Fruit fly (Drosophila melanogaster) whole organism, wandering third instar larva: Measurements from ENCODE around the gene Ada2a.

ENCODE experiments used
- Hr78 ChIP-seq: fragments of >200 bp; optimal IDR thresholded peaks from 2 replicates; lab custom pipeline; 2017; ENCODE audit warnings: missing biosample characterization, missing genetic modification characterization
- Jra ChIP-seq: sonication (Bioruptor generic); optimal IDR thresholded peaks from 2 replicates; lab custom pipeline; 2016; ENCODE audit warnings: missing biosample characterization, missing genetic modification characterization

- no peak for TF ChIP-seq Hr78
- TF ChIP-seq Jra (GFP tag; lab: Kevin White, UChicago): no peak
Measured at dm6 chr3R:18279494-18279893, 24.2 kb upstream of the Ada2a start, which contains the start of gene CG7142.
